Fruit fly (Drosophila melanogaster): ENCODE results near the gene Gnpnat.

Gnpnat gene

DNA sequence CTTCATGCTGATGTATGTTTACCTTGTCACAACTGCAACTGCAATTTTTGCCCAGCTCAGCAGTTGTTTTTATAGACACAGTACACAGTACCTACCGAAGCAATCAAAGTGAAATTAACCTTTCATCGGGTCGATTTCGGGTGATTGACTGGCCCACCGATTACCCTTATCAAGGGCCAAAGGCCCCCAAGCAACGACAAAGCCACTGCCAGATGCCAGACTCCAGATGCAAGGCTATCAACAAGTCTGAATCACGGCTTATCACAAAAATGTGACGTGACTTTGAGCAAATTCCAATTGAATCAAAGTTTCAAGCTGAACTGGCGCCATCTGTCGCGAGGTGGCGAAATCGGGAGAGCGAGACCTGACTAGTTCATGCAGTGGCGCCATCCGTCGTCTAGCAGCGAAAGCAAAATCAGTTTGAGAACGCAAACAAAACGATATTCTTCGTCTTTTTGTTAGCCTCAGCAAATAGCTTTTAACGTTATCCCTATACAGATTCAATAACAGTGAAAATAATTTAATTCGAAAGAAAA lies 21.2 kb upstream of the Gnpnat start, which contains the start of gene Obp99b (continued):
- TF ChIP-seq CG13894 (tag; optimal IDR thresholded peaks at IDR 0.05) = no peak
- TF ChIP-seq ap (GFP tag; IDR thresholded peaks at IDR 0.05) = peak; percentile 74
- TF ChIP-seq HLH4C (GFP tag; IDR thresholded peaks at IDR 0.05; ENCODE audit: partially characterized antibody) = no peak
- peak; percentile 71 for TF ChIP-seq E2f1 (GFP tag; IDR thresholded peaks at IDR 0.05)
- TF ChIP-seq Trl (optimal IDR thresholded peaks at IDR 0.05) = peak in 1 of 2 experiments; percentile 10
- TF ChIP-seq Trl (GFP tag; optimal IDR thresholded peaks at IDR 0.05) = peak; percentile 85
- no peak for TF ChIP-seq CG2120 (GFP tag; optimal IDR thresholded peaks at IDR 0.05)
- TF ChIP-seq phol (tag; optimal IDR thresholded peaks at IDR 0.05) = peak; percentile 51
- no peak for TF ChIP-seq amos (GFP tag; IDR thresholded peaks at IDR 0.05; ENCODE audit: partially characterized antibody)
- no peak for TF ChIP-seq prd (optimal IDR thresholded peaks at IDR 0.05)
- TF ChIP-seq prd (GFP tag; IDR thresholded peaks at IDR 0.05) = peak; percentile 77
- TF ChIP-seq CG1603 (tag; optimal IDR thresholded peaks at IDR 0.05) = peak; percentile 91
- TF ChIP-seq jing (GFP tag; optimal IDR thresholded peaks at IDR 0.05) = peak; percentile 76
- TF ChIP-seq pros (GFP tag; optimal IDR thresholded peaks at IDR 0.05) = no peak
- TF ChIP-seq CG18599 (GFP tag; optimal IDR thresholded peaks at IDR 0.05) = peak; percentile 44
- peak; percentile 74; the same call in 2 of the 3 replicates for TF ChIP-seq CG34422 (GFP tag; IDR thresholded peaks at IDR 0.05)
- TF ChIP-seq sob (GFP tag; IDR thresholded peaks at IDR 0.05) = peak; percentile 79
- TF ChIP-seq CG10654 (GFP tag; optimal IDR thresholded peaks at IDR 0.05) = peak; percentile 46
- TF ChIP-seq CG6854 (GFP tag; optimal IDR thresholded peaks at IDR 0.05) = peak; percentile 67
- TF ChIP-seq luna (GFP tag; optimal IDR thresholded peaks at IDR 0.05) = no peak
- TF ChIP-seq nerfin-2 (GFP tag; IDR thresholded peaks at IDR 0.05; ENCODE audit: partially characterized antibody) = no peak
- peak; percentile 67 for TF ChIP-seq CG15696 (tag; optimal IDR thresholded peaks at IDR 0.05)
- peak; percentile 79 for TF ChIP-seq slp2 (GFP tag; optimal IDR thresholded peaks at IDR 0.05)
- peak; percentile 55 for TF ChIP-seq CG7786 (GFP tag; optimal IDR thresholded peaks at IDR 0.05)
- no peak for TF ChIP-seq Hr78 (GFP tag; optimal IDR thresholded peaks at IDR 0.05)
- peak; percentile 71 for TF ChIP-seq lab (GFP tag; optimal IDR thresholded peaks at IDR 0.05)
- peak; percentile 58 for TF ChIP-seq CG11398 (GFP tag; optimal IDR thresholded peaks at IDR 0.05)
- peak; percentile 94 for TF ChIP-seq pb (GFP tag; optimal IDR thresholded peaks at IDR 0.05)
- TF ChIP-seq CG11504 (tag; optimal IDR thresholded peaks at IDR 0.05) = peak; percentile 58
- TF ChIP-seq ewg (GFP tag; optimal IDR thresholded peaks at IDR 0.05) = peak; percentile 80
- no peak for TF ChIP-seq hb (GFP tag; IDR thresholded peaks at IDR 0.05; ENCODE audit: partially characterized antibody)
- TF ChIP-seq H2.0 (GFP tag; IDR thresholded peaks at IDR 0.05) = peak; percentile 77
- peak; percentile 84 for TF ChIP-seq Asciz (GFP tag; optimal IDR thresholded peaks at IDR 0.05)
- no peak for TF ChIP-seq CG6272 (GFP tag; IDR thresholded peaks at IDR 0.05)
- no peak for TF ChIP-seq CG1832 (GFP tag; optimal IDR thresholded peaks at IDR 0.05)
- TF ChIP-seq ara (GFP tag; IDR thresholded peaks at IDR 0.05) = peak; percentile 77
- peak; percentile 57; the same call in 1 of the 2 replicates for TF ChIP-seq CG17612 (GFP tag; IDR thresholded peaks at IDR 0.05)
- TF ChIP-seq Stat92E (GFP tag; optimal IDR thresholded peaks at IDR 0.05) = no peak
- peak; percentile 85 for TF ChIP-seq CG16863 (GFP tag; optimal IDR thresholded peaks at IDR 0.05)
- no peak for TF ChIP-seq kay (GFP tag; optimal IDR thresholded peaks at IDR 0.05)
- peak; percentile 46 for TF ChIP-seq Myb (GFP tag; optimal IDR thresholded peaks at IDR 0.05)

dm6 chr3R:29717519-29717918 lies 20.6 kb upstream of the Gnpnat start:
- TF ChIP-seq lab (GFP tag; optimal IDR thresholded peaks at IDR 0.05) (peak; percentile 7), Six4 (GFP tag; optimal IDR thresholded peaks at IDR 0.05) (peak; percentile 5), slou (GFP tag; optimal IDR thresholded peaks at IDR 0.05) (no peak), gem (tag; optimal IDR thresholded peaks at IDR 0.05) (peak; percentile 72), CG9437 (GFP tag; optimal IDR thresholded peaks at IDR 0.05) (no peak), Blimp-1 (GFP tag; optimal IDR thresholded peaks at IDR 0.05) (peak; percentile 43), ase (GFP tag; IDR thresholded peaks at IDR 0.05) (peak; percentile 34; the same call in 1 of the 3 replicates), Xrp1 (GFP tag; IDR thresholded peaks at IDR 0.05) (peak; percentile 30; the same call in 1 of the 2 replicates), CG2120 (GFP tag; optimal IDR thresholded peaks at IDR 0.05) (peak; percentile 10), tx (GFP tag; optimal IDR thresholded peaks at IDR 0.05) (no peak), crol (GFP tag; IDR thresholded peaks at IDR 0.05) (no peak), Fer1 (GFP tag; optimal IDR thresholded peaks at IDR 0.05) (no peak), CoRest (tag; optimal IDR thresholded peaks at IDR 0.05) (peak; percentile 6)
